Fruit fly (Drosophila melanogaster): ENCODE data around the gene Coa8.

DNA sequence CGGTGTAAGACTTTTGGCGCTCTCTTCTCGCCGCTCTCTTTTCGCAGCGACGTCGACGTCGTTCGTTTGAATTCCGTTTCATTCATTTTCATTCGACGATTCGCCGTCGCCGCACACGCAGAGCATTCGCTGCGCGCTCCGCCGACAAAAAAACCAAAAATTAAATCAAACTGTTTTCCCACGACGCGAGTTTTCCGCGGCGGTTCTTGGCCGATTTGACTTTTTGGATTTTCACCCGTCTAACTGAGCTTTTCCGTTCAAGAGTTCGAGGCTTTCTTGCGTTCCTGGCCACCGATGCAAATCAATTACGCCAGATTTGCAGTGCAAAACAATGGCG, 48.9 kb upstream of the Coa8 start:
- TF ChIP-seq cic (GFP tag; optimal IDR thresholded peaks at IDR 0.05): peak; percentile 15
- no peak for TF ChIP-seq CG33017 (tag; optimal IDR thresholded peaks at IDR 0.05)
- no peak for TF ChIP-seq pad (GFP tag; optimal IDR thresholded peaks at IDR 0.05)
- TF ChIP-seq Hr96 (GFP tag; optimal IDR thresholded peaks at IDR 0.05): no peak
- no peak for TF ChIP-seq CG7101 (tag; optimal IDR thresholded peaks at IDR 0.05)
- TF ChIP-seq CG5204 (GFP tag; optimal IDR thresholded peaks at IDR 0.05): no peak
- TF ChIP-seq Mnt (GFP tag; optimal IDR thresholded peaks at IDR 0.05): no peak
